Fruit fly (Drosophila melanogaster): ENCODE results near the gene Vsp37A.

The Vsp37A gene

DNA sequence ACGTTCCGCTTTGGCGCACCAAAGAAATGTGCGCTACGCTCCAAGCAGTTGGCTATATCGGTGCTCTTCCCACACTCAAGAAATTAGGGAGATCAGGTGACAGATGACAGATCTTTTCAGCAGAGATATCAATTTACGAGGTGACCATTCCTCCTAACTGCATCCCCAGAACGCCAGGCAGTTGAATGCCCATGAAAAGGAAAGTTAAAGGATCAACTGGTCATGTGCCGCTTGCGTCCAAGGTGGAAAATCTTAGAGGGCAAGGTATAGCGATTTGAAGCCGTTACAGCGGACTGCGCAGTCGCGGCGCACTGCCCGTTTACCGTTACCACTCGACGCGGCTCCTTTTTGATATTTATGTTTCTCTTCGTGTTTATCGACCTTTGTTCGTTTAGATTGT lies 2.7 kb upstream of the Vsp37A start:
- peak; percentile 27 for TF ChIP-seq bab1 (GFP tag; optimal IDR thresholded peaks at IDR 0.05)
- TF ChIP-seq CG11617 (GFP tag; optimal IDR thresholded peaks at IDR 0.05): no peak
- TF ChIP-seq ovo (GFP tag; optimal IDR thresholded peaks at IDR 0.05): peak; percentile 66

- no peak for TF ChIP-seq kay (GFP tag; ENCODE audit: borderline replicate concordance)
- peak; percentile 94 for TF ChIP-seq pad (GFP tag; optimal IDR thresholded peaks at IDR 0.05)
- TF ChIP-seq ovo (GFP tag; optimal IDR thresholded peaks at IDR 0.05): peak; percentile 82
Measured at dm6 chrX:619220-620101, 1.9 kb upstream of the Vsp37A start.

DNA sequence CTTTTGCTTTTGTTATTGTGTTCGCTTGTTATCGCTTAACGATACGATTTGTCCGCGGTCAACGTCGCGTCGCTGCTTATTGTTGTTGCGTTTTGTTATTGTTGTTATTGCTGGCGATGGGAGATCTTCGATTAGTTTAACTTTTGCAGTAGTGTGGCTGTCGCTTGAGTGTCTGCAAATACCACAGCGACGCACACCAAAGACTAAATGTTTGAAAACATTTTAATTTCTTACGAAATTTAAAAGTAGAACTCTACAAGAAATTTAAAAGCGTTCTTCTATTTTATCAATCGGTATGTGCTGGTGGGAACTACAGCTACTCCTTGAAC lies 1.3 kb upstream of the Vsp37A start, which contains the start of gene spdi:
TSS of gene spdi (minus strand) at position 94 of the 329 bp plus-strand sequence.
- no peak for TF ChIP-seq CG5204 (GFP tag; optimal IDR thresholded peaks at IDR 0.05)
- TF ChIP-seq bab1 (GFP tag; optimal IDR thresholded peaks at IDR 0.05): peak; percentile 50
- TF ChIP-seq Hr96 (GFP tag; optimal IDR thresholded peaks at IDR 0.05): no peak
- TF ChIP-seq tj (GFP tag; optimal IDR thresholded peaks at IDR 0.05): peak; percentile 6
- no peak for TF ChIP-seq ovo (GFP tag; optimal IDR thresholded peaks at IDR 0.05)
- no peak for TF ChIP-seq toe (GFP tag; optimal IDR thresholded peaks at IDR 0.05)
- no peak for TF ChIP-seq CG33017 (tag; optimal IDR thresholded peaks at IDR 0.05)
- TF ChIP-seq cic (GFP tag; optimal IDR thresholded peaks at IDR 0.05): no peak

DNA sequence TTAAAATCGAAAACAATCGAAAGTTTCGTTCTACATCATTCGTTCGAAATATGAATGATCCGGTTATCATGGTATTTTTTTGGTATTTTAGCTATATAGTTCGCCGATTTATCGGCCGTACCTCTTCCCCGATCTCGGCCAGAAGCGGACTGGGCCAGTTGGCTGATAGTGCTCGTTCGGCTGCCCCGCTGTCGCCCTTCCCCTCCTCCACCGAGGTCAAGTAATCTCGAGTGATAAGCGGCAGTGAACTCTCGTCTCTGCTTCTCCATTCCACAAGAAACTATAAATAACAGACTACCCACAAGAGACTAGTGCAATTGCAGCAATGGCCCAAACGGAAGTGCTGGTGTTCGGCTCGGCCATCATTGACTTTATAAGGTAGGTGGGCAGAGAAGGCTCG lies 2.0 kb downstream of the Vsp37A start, which contains the start of gene CG13369:
TSS of gene CG13369 (plus strand) at position 112 of the 400 bp plus-strand sequence.
- TF ChIP-seq Crg-1 (GFP tag; optimal IDR thresholded peaks at IDR 0.05): no peak
- no peak for TF ChIP-seq Mnt (GFP tag; optimal IDR thresholded peaks at IDR 0.05)
- TF ChIP-seq CG1620 (GFP tag; optimal IDR thresholded peaks at IDR 0.05): no peak
- no peak for TF ChIP-seq Hr96 (GFP tag; optimal IDR thresholded peaks at IDR 0.05)
- TF ChIP-seq cic (GFP tag; optimal IDR thresholded peaks at IDR 0.05): no peak
- TF ChIP-seq kay (GFP tag; ENCODE audit: borderline replicate concordance): no peak
- TF ChIP-seq CG14711 (tag; optimal IDR thresholded peaks at IDR 0.05): no peak
- no peak for TF ChIP-seq toe (GFP tag; optimal IDR thresholded peaks at IDR 0.05)
- TF ChIP-seq pad (GFP tag; optimal IDR thresholded peaks at IDR 0.05): no peak
- TF ChIP-seq CG7045 (GFP tag; optimal IDR thresholded peaks at IDR 0.05): no peak
- no peak for TF ChIP-seq Clk (GFP tag; optimal IDR thresholded peaks at IDR 0.05)
- no peak for TF ChIP-seq CG12768 (GFP tag; optimal IDR thresholded peaks at IDR 0.05)
- no peak for TF ChIP-seq CG33017 (tag; optimal IDR thresholded peaks at IDR 0.05)
- no peak for TF ChIP-seq ovo (GFP tag; optimal IDR thresholded peaks at IDR 0.05)
- no peak for TF ChIP-seq CG7101 (tag; optimal IDR thresholded peaks at IDR 0.05)
- TF ChIP-seq CG5204 (GFP tag; optimal IDR thresholded peaks at IDR 0.05): no peak
- no peak for TF ChIP-seq tj (GFP tag; optimal IDR thresholded peaks at IDR 0.05)
- TF ChIP-seq bab1 (GFP tag; optimal IDR thresholded peaks at IDR 0.05): no peak

- TF ChIP-seq Hr96 (GFP tag; optimal IDR thresholded peaks at IDR 0.05) (no peak), Mnt (GFP tag; optimal IDR thresholded peaks at IDR 0.05) (peak; percentile 77), pad (GFP tag; optimal IDR thresholded peaks at IDR 0.05) (no peak), bab1 (GFP tag; optimal IDR thresholded peaks at IDR 0.05) (peak; percentile 12), toe (GFP tag; optimal IDR thresholded peaks at IDR 0.05) (no peak), ovo (GFP tag; optimal IDR thresholded peaks at IDR 0.05) (no peak), cic (GFP tag; optimal IDR thresholded peaks at IDR 0.05) (no peak)
Measured at dm6 chrX:625157-625627, 3.9 kb downstream of the Vsp37A start, which contains the start of the genes CG13364 and Hinfp. Gene CG13364 (minus strand): TSS chrX:625203. Gene Hinfp (plus strand): TSS chrX:625542.

DNA sequence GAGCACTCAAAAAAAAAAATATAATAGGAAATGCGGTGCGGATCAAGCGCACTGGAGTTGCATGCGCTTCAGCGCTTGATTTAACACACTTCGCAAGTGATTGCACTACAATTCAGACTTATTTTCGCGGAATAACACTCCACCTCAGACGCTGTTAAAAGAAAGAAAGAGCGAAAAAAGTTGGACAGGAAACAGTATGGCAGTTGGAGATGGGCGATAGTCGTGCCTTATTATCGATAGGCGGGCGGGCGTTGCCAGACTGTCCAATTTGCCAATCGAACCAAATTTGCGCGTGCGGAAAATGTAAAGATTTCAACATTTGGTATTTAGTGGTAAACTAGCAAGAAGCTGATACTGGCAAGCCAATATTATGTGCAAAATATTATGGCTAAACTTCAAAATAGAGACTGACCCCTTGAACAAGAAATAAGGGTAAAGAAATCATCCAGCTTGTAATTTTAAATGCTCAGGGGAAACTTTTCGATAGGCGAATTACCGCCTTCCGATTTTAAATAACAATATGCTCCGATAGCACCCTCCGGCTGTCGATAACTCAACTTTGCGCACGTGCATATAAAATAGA lies 8.0 kb downstream of the Vsp37A start, which contains the start of the genes RpL36 and Mybbp1A:
TSS of gene RpL36 (minus strand) at position 245 of the 583 bp plus-strand sequence.
TSS of gene Mybbp1A (plus strand) at position 535 of the 583 bp plus-strand sequence.
- TF ChIP-seq CG7101 (tag; optimal IDR thresholded peaks at IDR 0.05) (peak; percentile 88), Mnt (GFP tag; optimal IDR thresholded peaks at IDR 0.05) (peak; percentile 97), pad (GFP tag; optimal IDR thresholded peaks at IDR 0.05) (peak; percentile 81), Hr96 (GFP tag; optimal IDR thresholded peaks at IDR 0.05) (no peak), CG5204 (GFP tag; optimal IDR thresholded peaks at IDR 0.05) (no peak), Clk (GFP tag; optimal IDR thresholded peaks at IDR 0.05) (no peak), toe (GFP tag; optimal IDR thresholded peaks at IDR 0.05) (no peak), CG1620 (GFP tag; optimal IDR thresholded peaks at IDR 0.05) (peak; percentile 86), ovo (GFP tag; optimal IDR thresholded peaks at IDR 0.05) (peak; percentile 89), tj (GFP tag; optimal IDR thresholded peaks at IDR 0.05) (peak; percentile 94), CG14711 (tag; optimal IDR thresholded peaks at IDR 0.05) (peak; percentile 69), CG12768 (GFP tag; optimal IDR thresholded peaks at IDR 0.05) (peak; percentile 45), cnc (optimal IDR thresholded peaks at IDR 0.05) (no peak), cic (GFP tag; optimal IDR thresholded peaks at IDR 0.05) (peak; percentile 33), kay (GFP tag; ENCODE audit: borderline replicate concordance) (no peak), CG33017 (tag; optimal IDR thresholded peaks at IDR 0.05) (peak; percentile 26), CG7045 (GFP tag; optimal IDR thresholded peaks at IDR 0.05) (peak; percentile 30), bab1 (GFP tag; optimal IDR thresholded peaks at IDR 0.05) (peak; percentile 80), Crg-1 (GFP tag; optimal IDR thresholded peaks at IDR 0.05) (peak; percentile 90), CG11617 (GFP tag; optimal IDR thresholded peaks at IDR 0.05) (peak; percentile 93)

Data from whole organism, adult.